Worm (Caenorhabditis elegans) whole organism, L4 larva: ENCODE data around the gene sri-65.

Experiments used
- F10B5.3 ChIP-seq: sonication (generic microtip); optimal IDR thresholded peaks from 2 replicates; lab custom pipeline; 2016; ENCODE audit warnings: mild to moderate bottlenecking, missing genetic modification characterization, missing compliant biosample characterization
- F49E8.2 ChIP-seq: sonication (generic microtip); optimal IDR thresholded peaks from 2 replicates; lab custom pipeline; 2016; ENCODE audit warnings: missing compliant biosample characterization, mild to moderate bottlenecking, missing genetic modification characterization, borderline replicate concordance
- T26A8.4 ChIP-seq: fragments of 200-800 bp; sonication (Bioruptor generic); IDR thresholded peaks from 2 replicates; pipeline ENCODE4 v1.3.6; 2022; ENCODE audit warnings: missing genetic modification characterization, missing compliant biosample characterization
- ama-1 ChIP-seq: fragments of 150-350 bp; optimal IDR thresholded peaks from 2 replicates; lab custom pipeline; 2014; ENCODE audit warnings: inconsistent platforms, mixed read lengths
- ceh-28 ChIP-seq: fragments of 150-350 bp; optimal IDR thresholded peaks from 2 replicates; lab custom pipeline; 2014; ENCODE audit warnings: missing biosample characterization, missing genetic modification reagents, missing genetic modification characterization
- ceh-32 ChIP-seq: sonication (generic microtip); optimal IDR thresholded peaks from 2 replicates; lab custom pipeline; 2016; ENCODE audit warnings: mild to moderate bottlenecking, missing genetic modification characterization, missing compliant biosample characterization; ENCODE audit not compliant: poor library complexity
- ceh-44 ChIP-seq: fragments of 200-800 bp; sonication (Bioruptor generic); IDR thresholded peaks from 2 replicates; pipeline ENCODE4 v1.3.6; 2022; ENCODE audit warnings: missing genetic modification reagents, missing genetic modification characterization, missing compliant biosample characterization
- ces-1 ChIP-seq: fragments of 150-350 bp; sonication (generic microtip); optimal IDR thresholded peaks from 4 replicates; lab custom pipeline; 2014; ENCODE audit warnings: missing biosample characterization, missing genetic modification reagents, missing genetic modification characterization
- daf-12 ChIP-seq: fragments of 150-350 bp; optimal IDR thresholded peaks from 2 replicates; lab custom pipeline; 2014; ENCODE audit warnings: missing biosample characterization, missing genetic modification reagents, missing genetic modification characterization
- daf-16 ChIP-seq, 3 experiments: sonication (generic microtip); optimal IDR thresholded peaks; 2 replicates each; lab custom pipeline; 2016 to 2017; ENCODE audit warnings: missing genetic modification characterization in 3 of 3, missing genetic modification reagents in 3 of 3, mild to moderate bottlenecking in 2 of 3, missing compliant biosample characterization in 2 of 3, missing biosample characterization in 1 of 3, moderate library complexity in 1 of 3
- daf-8 ChIP-seq: fragments of 200-800 bp; sonication (Bioruptor generic); IDR thresholded peaks from 2 replicates; pipeline ENCODE4 v1.3.6; 2022; ENCODE audit warnings: missing genetic modification characterization, missing compliant biosample characterization
- dmd-6 ChIP-seq: fragments of 200-800 bp; sonication (Bioruptor generic); IDR thresholded peaks from 2 replicates; pipeline ENCODE4 v1.3.6; 2022; ENCODE audit warnings: missing genetic modification reagents, missing genetic modification characterization, missing compliant biosample characterization
- dpl-1 ChIP-seq: fragments of 150-350 bp; optimal IDR thresholded peaks from 2 replicates; lab custom pipeline; 2014; ENCODE audit warnings: missing biosample characterization, missing genetic modification reagents, missing genetic modification characterization
- dve-1 ChIP-seq: sonication (generic microtip); optimal IDR thresholded peaks from 2 replicates; lab custom pipeline; 2017; ENCODE audit warnings: antibody characterized with exemption, mild to moderate bottlenecking, missing genetic modification characterization, missing compliant biosample characterization; ENCODE audit not compliant: insufficient read depth
- fkh-10 ChIP-seq: fragments of 150-350 bp; optimal IDR thresholded peaks from 2 replicates; lab custom pipeline; 2014; ENCODE audit warnings: missing biosample characterization, missing genetic modification reagents, missing genetic modification characterization
- hif-1 ChIP-seq, 2 experiments: sonication (generic microtip); optimal IDR thresholded peaks; 2 replicates each; lab custom pipeline; 2016 to 2017; ENCODE audit warnings: missing compliant biosample characterization in 2 of 2, missing genetic modification characterization in 2 of 2, missing genetic modification reagents in 2 of 2, missing genotype in 2 of 2, mild to moderate bottlenecking in 1 of 2
- hlh-11 ChIP-seq: fragments of 200-800 bp; sonication (Bioruptor generic); optimal IDR thresholded peaks from 2 replicates; lab custom pipeline; 2018; ENCODE audit warnings: mild to moderate bottlenecking, missing genetic modification characterization, missing compliant biosample characterization
- hlh-30 ChIP-seq: sonication (generic microtip); optimal IDR thresholded peaks from 2 replicates; lab custom pipeline; 2017; ENCODE audit warnings: antibody characterized with exemption, mild to moderate bottlenecking, missing genetic modification characterization, missing compliant biosample characterization; ENCODE audit not compliant: insufficient read depth
- hmg-1.1 ChIP-seq: fragments of 200-800 bp; sonication (Bioruptor generic); IDR thresholded peaks from 2 replicates; pipeline ENCODE4 v1.3.6; 2022; ENCODE audit warnings: missing genetic modification reagents, missing genetic modification characterization, missing compliant biosample characterization
- lin-15B ChIP-seq: fragments of 150-350 bp; sonication (generic microtip); optimal IDR thresholded peaks from 3 replicates; lab custom pipeline; 2014; ENCODE audit warnings: missing biosample characterization, missing genetic modification characterization
- lsy-2 ChIP-seq, 2 experiments: fragments of 150-350 bp in 1 of 2; sonication (generic microtip) in 1 of 2; optimal IDR thresholded peaks; 2 replicates each; lab custom pipeline; 2014 to 2017; ENCODE audit warnings: missing biosample characterization in 2 of 2, missing genetic modification characterization in 2 of 2
- madf-5 ChIP-seq, 2 experiments: fragments of 200-800 bp; sonication (Bioruptor generic); IDR thresholded peaks; 2 replicates each; pipeline ENCODE4 v1.3.6; 2022; ENCODE audit warnings: missing compliant biosample characterization in 2 of 2, missing genetic modification characterization in 2 of 2
- madf-9 ChIP-seq: fragments of 200-800 bp; sonication (Bioruptor generic); conservative IDR thresholded peaks from 2 replicates; pipeline ENCODE4 v1.3.6; 2022; ENCODE audit warnings: missing genetic modification reagents, missing genetic modification characterization, missing compliant biosample characterization
- mdl-1 ChIP-seq, 2 experiments: fragments of 150-350 bp in 1 of 2; sonication (generic microtip) in 1 of 2; optimal IDR thresholded peaks; 2 replicates each; lab custom pipeline; 2014 to 2017; ENCODE audit warnings: missing biosample characterization in 2 of 2, missing genetic modification characterization in 2 of 2
- mdt-29 ChIP-seq: fragments of 200-800 bp; sonication (Bioruptor generic); IDR thresholded peaks from 2 replicates; pipeline ENCODE4 v1.3.6; 2022; ENCODE audit warnings: missing genetic modification reagents, missing genetic modification characterization, missing compliant biosample characterization
- mep-1 ChIP-seq: fragments of 150-350 bp; sonication (generic microtip); optimal IDR thresholded peaks from 3 replicates; lab custom pipeline; 2014; ENCODE audit warnings: missing biosample characterization, missing genetic modification characterization
- mes-2 ChIP-seq: sonication (generic microtip); optimal IDR thresholded peaks from 2 replicates; lab custom pipeline; 2016; ENCODE audit warnings: missing genotype, mild to moderate bottlenecking, missing genetic modification characterization, missing compliant biosample characterization; ENCODE audit not compliant: poor library complexity, severe bottlenecking
- mxl-2 ChIP-seq: fragments of 200-800 bp; sonication (Bioruptor generic); conservative IDR thresholded peaks from 2 replicates; pipeline ENCODE4 v1.3.6; 2022; ENCODE audit warnings: missing genetic modification reagents, missing genetic modification characterization, missing compliant biosample characterization
- nhr-102 ChIP-seq: sonication (generic microtip); optimal IDR thresholded peaks from 2 replicates; lab custom pipeline; 2016; ENCODE audit warnings: mild to moderate bottlenecking, missing genetic modification characterization, moderate library complexity, missing compliant biosample characterization
- nhr-111 ChIP-seq: fragments of 200-800 bp; sonication (Bioruptor generic); optimal IDR thresholded peaks from 2 replicates; lab custom pipeline; 2018; ENCODE audit warnings: mild to moderate bottlenecking, missing genetic modification characterization, missing compliant biosample characterization
- nhr-237 ChIP-seq: sonication (generic microtip); optimal IDR thresholded peaks from 2 replicates; lab custom pipeline; 2017; ENCODE audit warnings: missing biosample characterization, missing genetic modification characterization
- nhr-25 ChIP-seq: sonication (generic microtip); optimal IDR thresholded peaks from 2 replicates; lab custom pipeline; 2017; ENCODE audit warnings: missing genetic modification characterization, mild to moderate bottlenecking, missing compliant biosample characterization, antibody characterized with exemption, moderate library complexity, borderline replicate concordance; ENCODE audit not compliant: insufficient read depth
- nhr-28 ChIP-seq: fragments of 150-350 bp; optimal IDR thresholded peaks from 2 replicates; lab custom pipeline; 2014; ENCODE audit warnings: missing biosample characterization, missing genetic modification characterization
- nhr-41 ChIP-seq: fragments of 200-800 bp; sonication (Bioruptor generic); IDR thresholded peaks from 2 replicates; pipeline ENCODE4 v1.3.6; 2022; ENCODE audit warnings: missing genetic modification reagents, missing genetic modification characterization, missing compliant biosample characterization
- nhr-6 ChIP-seq: fragments of 150-350 bp; optimal IDR thresholded peaks from 2 replicates; lab custom pipeline; 2014; ENCODE audit warnings: missing biosample characterization, missing genetic modification characterization
- pha-4 ChIP-seq, 2 experiments: fragments of 150-350 bp in 1 of 2; fragments of 200-800 bp in 1 of 2; sonication (Bioruptor generic) in 1 of 2; IDR thresholded peaks in 1 of 2; optimal IDR thresholded peaks in 1 of 2; 2 replicates each; pipeline versions ENCODE4 v1.3.6 to Lab custom; 2014 to 2022; ENCODE audit warnings: missing genetic modification characterization in 2 of 2, missing genetic modification reagents in 2 of 2, missing biosample characterization in 1 of 2, missing compliant biosample characterization in 1 of 2
- php-3 ChIP-seq: fragments of 200-800 bp; sonication (Bioruptor generic); IDR thresholded peaks from 2 replicates; pipeline ENCODE4 v1.3.6; 2022; ENCODE audit warnings: missing genetic modification reagents, missing genetic modification characterization, missing compliant biosample characterization
- pqm-1 ChIP-seq: sonication (generic microtip); optimal IDR thresholded peaks from 2 replicates; lab custom pipeline; 2017; ENCODE audit warnings: missing biosample characterization, missing genetic modification characterization
- sdz-12 ChIP-seq: fragments of 200-800 bp; sonication (Bioruptor generic); optimal IDR thresholded peaks from 2 replicates; lab custom pipeline; 2018; ENCODE audit warnings: mild to moderate bottlenecking, missing genetic modification characterization, missing compliant biosample characterization
- set-16 ChIP-seq: fragments of 200-800 bp; sonication (Bioruptor generic); IDR thresholded peaks from 2 replicates; pipeline ENCODE4 v1.3.6; 2022; ENCODE audit warnings: missing genetic modification reagents, missing genetic modification characterization, missing compliant biosample characterization
- spr-3 ChIP-seq: fragments of 200-800 bp; sonication (Bioruptor generic); optimal IDR thresholded peaks from 2 replicates; lab custom pipeline; 2018; ENCODE audit warnings: mild to moderate bottlenecking, missing genetic modification characterization, missing compliant biosample characterization
- unc-39 ChIP-seq: sonication (generic microtip); optimal IDR thresholded peaks from 2 replicates; lab custom pipeline; 2017; ENCODE audit warnings: missing biosample characterization, missing genetic modification characterization
- vab-7 ChIP-seq: fragments of 200-800 bp; sonication (Bioruptor generic); IDR thresholded peaks from 2 replicates; pipeline ENCODE4 v1.3.6; 2022; ENCODE audit warnings: missing genetic modification reagents, missing genetic modification characterization, missing compliant biosample characterization
- zfp-3 ChIP-seq: fragments of 200-800 bp; sonication (Bioruptor generic); conservative IDR thresholded peaks from 2 replicates; pipeline ENCODE4 v1.3.6; 2022; ENCODE audit warnings: missing genetic modification reagents, missing genetic modification characterization, missing compliant biosample characterization
- zip-2 ChIP-seq: fragments of 150-350 bp; optimal IDR thresholded peaks from 2 replicates; lab custom pipeline; 2014; ENCODE audit warnings: missing biosample characterization, missing genetic modification characterization

sri-65 gene

DNA sequence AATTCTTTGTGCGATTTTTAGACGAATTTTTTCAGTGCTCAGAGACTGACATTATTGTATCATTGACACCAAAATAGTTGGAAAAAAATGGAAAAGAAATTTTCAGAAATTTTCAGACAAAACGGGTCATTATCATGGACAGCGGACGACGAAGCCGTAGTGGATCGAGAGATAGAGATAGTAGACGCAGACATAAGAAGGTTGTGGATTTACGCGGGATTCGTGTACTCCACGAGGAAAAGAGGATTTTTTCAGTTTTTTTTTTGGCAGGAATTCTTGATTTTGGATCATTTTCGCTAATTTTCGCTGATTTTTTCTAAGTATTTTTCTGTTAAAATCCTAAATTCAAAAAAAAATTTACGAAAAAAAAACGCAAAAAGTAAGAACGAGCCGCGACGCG lies 20.6 kb downstream of the sri-65 start, which contains the start of gene W08G11.3 (continued):
- TF ChIP-seq mes-2 (tag; lab: Kevin White, UChicago) (no peak), hif-1 (tag; optimal IDR thresholded peaks at IDR 0.05; lab: Kevin White, UChicago) (no peak), spr-3 (GFP tag; lab: Kevin White, UChicago) (no peak), mdt-29 (0 out of 2 replicates have a peak, but pooled peaks have one; percentile 29), nhr-41 (GFP tag; lab: Robert Waterston, UW) (no peak), zip-2 (tag; lab: Kevin White, UChicago) (no peak), nhr-237 (tag; lab: Kevin White, UChicago) (no peak), ceh-28 (no peak), T26A8.4 (GFP tag; lab: Robert Waterston, UW) (peak; percentile 58; the same call in 1 of the 2 replicates)

DNA sequence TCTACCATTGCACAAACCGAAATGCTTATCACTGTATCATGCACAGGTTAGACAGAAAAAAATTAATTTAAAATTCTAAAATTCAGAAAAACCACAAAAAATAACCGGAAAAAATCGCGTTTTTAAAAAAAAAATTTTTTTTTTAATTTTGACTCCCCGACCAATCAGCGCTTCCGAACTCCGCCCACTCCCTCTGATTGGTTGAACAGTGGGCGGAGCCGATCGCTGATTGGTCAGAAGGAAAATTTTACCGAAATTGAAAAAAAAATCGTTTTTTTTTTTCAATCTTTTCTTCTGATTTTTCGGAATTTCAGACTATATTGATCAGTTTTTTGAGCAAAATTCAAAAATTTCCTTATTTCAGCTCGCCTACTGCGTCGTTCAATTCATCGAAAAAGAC lies 26.8 kb downstream of the sri-65 start:
- no peak for TF ChIP-seq unc-39 (tag; lab: Kevin White, UChicago)
- TF ChIP-seq daf-12 (tag; lab: Kevin White, UChicago): no peak
- TF ChIP-seq madf-9 (GFP tag; lab: Robert Waterston, UW): no peak
- no peak for TF ChIP-seq ces-1 (GFP tag; lab: Kevin White, UChicago)
- TF ChIP-seq lsy-2 (tag; optimal IDR thresholded peaks at IDR 0.05; lab: Kevin White, UChicago): no peak
- no peak for TF ChIP-seq nhr-102 (tag; lab: Kevin White, UChicago)
- no peak for TF ChIP-seq F10B5.3 (tag; lab: Kevin White, UChicago)
- TF ChIP-seq dmd-6 (GFP tag; lab: Robert Waterston, UW): no peak
- TF ChIP-seq F49E8.2 (tag; lab: Kevin White, UChicago): no peak
- TF ChIP-seq mxl-2: no peak
- TF ChIP-seq vab-7 (GFP tag; lab: Robert Waterston, UW): no peak
- no peak for TF ChIP-seq ama-1 (lab: Kevin White, UChicago)
- no peak for TF ChIP-seq ceh-44 (GFP tag; lab: Robert Waterston, UW)
- TF ChIP-seq nhr-25 (tag; lab: Kevin White, UChicago): no peak
- TF ChIP-seq zfp-3 (GFP tag; lab: Robert Waterston, UW): no peak
- TF ChIP-seq ceh-32: no peak
- no peak for TF ChIP-seq fkh-10 (GFP tag; lab: Kevin White, UChicago)
- no peak for TF ChIP-seq nhr-6 (tag; lab: Kevin White, UChicago)
- TF ChIP-seq, all 104 proteins: peak for 0

DNA sequence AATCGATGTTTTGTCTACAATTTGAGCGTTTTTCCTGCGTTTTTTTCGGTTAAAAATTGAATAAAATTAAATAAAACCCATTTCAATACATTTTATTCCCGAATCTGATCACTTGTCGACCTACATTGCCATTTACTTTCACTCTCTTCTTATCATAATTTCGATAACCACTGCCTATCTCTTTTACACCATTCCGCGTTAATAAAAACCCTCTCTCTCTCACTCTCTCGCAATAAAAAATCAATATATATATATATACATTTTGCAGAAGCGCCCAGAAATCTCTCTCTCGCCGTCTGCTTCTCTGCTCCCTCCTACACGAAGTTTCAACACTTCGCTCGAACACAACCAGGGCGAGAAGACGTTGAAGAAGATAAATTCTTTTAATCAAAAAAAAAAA lies 30.9 kb downstream of the sri-65 start, which contains the start of gene pptr-1:
Gene pptr-1 (plus strand): TSS at position 269 of the 400 bp plus-strand sequence.
- TF ChIP-seq dmd-6 (GFP tag; lab: Robert Waterston, UW) (peak; percentile 61; the same call in 1 of the 2 replicates), nhr-111 (GFP tag; lab: Kevin White, UChicago) (no peak), mes-2 (tag; lab: Kevin White, UChicago) (peak; percentile 30), madf-5 (GFP tag; IDR thresholded peaks at IDR 0.05; lab: Robert Waterston, UW) (no peak), daf-16 (GFP tag; optimal IDR thresholded peaks at IDR 0.05; lab: Kevin White, UChicago) (no peak), daf-16 (tag; optimal IDR thresholded peaks at IDR 0.05; lab: Kevin White, UChicago) (peak; percentile 63), spr-3 (GFP tag; lab: Kevin White, UChicago) (no peak), dve-1 (tag; lab: Kevin White, UChicago) (peak; percentile 40), sdz-12 (no peak), pqm-1 (peak; percentile 48), nhr-28 (peak; percentile 55), lin-15B (tag; lab: Kevin White, UChicago) (no peak), hlh-30 (peak; percentile 12), F10B5.3 (tag; lab: Kevin White, UChicago) (no peak), php-3 (peak; percentile 30; the same call in 1 of the 2 replicates), hmg-1.1 (GFP tag; lab: Robert Waterston, UW) (0 out of 2 replicates have a peak, but pooled peaks have one; percentile 15), set-16 (GFP tag; lab: Robert Waterston, UW) (no peak), daf-8 (no peak), nhr-102 (tag; lab: Kevin White, UChicago) (peak; percentile 25), mdl-1 (tag; optimal IDR thresholded peaks at IDR 0.05; lab: Kevin White, UChicago) (peak in 1 of 2 experiments; percentile 28), pha-4 (GFP tag; IDR thresholded peaks at IDR 0.05; lab: Robert Waterston, UW) (0 out of 2 replicates have a peak, but pooled peaks have one; percentile 34), pha-4 (tag; optimal IDR thresholded peaks at IDR 0.05; lab: Kevin White, UChicago) (no peak), dpl-1 (GFP tag; lab: Kevin White, UChicago) (peak; percentile 3), mep-1 (tag; lab: Kevin White, UChicago) (peak; percentile 42), hlh-11 (tag; lab: Kevin White, UChicago) (peak; percentile 73)
